Worm (Caenorhabditis elegans) whole organism, L2 larva: ENCODE data around the gene F40A3.1.
A peak's percentile ranks its signal among the peaks of the same experiment; 100 is the strongest.

Experiments used
- C34F6.9 ChIP-seq: fragments of 150-350 bp; optimal IDR thresholded peaks from 2 replicates; lab custom pipeline; 2014; ENCODE audit warnings: missing biosample characterization, missing genetic modification characterization
- F13H6.1 ChIP-seq: sonication (generic microtip); optimal IDR thresholded peaks from 2 replicates; lab custom pipeline; 2016; ENCODE audit warnings: missing genetic modification characterization, missing compliant biosample characterization
- R02D3.7 ChIP-seq: fragments of 150-350 bp; optimal IDR thresholded peaks from 2 replicates; lab custom pipeline; 2014; ENCODE audit warnings: missing biosample characterization, missing genetic modification characterization
- Y55F3AM.14 ChIP-seq: fragments of 200-800 bp; sonication (Bioruptor generic); optimal IDR thresholded peaks from 2 replicates; lab custom pipeline; 2018; ENCODE audit warnings: mild to moderate bottlenecking, missing genetic modification characterization, missing compliant biosample characterization
- ZK546.5 ChIP-seq: sonication (generic microtip); optimal IDR thresholded peaks from 2 replicates; lab custom pipeline; 2017; ENCODE audit warnings: missing biosample characterization, missing genetic modification characterization
- aly-2 ChIP-seq: fragments of 150-350 bp; optimal IDR thresholded peaks from 2 replicates; lab custom pipeline; 2014; ENCODE audit warnings: missing biosample characterization, missing genetic modification characterization
- blmp-1 ChIP-seq: sonication (generic microtip); optimal IDR thresholded peaks from 2 replicates; lab custom pipeline; 2017; ENCODE audit warnings: missing genetic modification characterization, mild to moderate bottlenecking, missing compliant biosample characterization, antibody characterized with exemption, moderate library complexity; ENCODE audit not compliant: insufficient read depth
- ceh-82 ChIP-seq: fragments of 150-350 bp; optimal IDR thresholded peaks from 2 replicates; lab custom pipeline; 2014; ENCODE audit warnings: missing biosample characterization, missing genetic modification characterization
- dmd-4 ChIP-seq: sonication (generic microtip); optimal IDR thresholded peaks from 2 replicates; lab custom pipeline; 2017; ENCODE audit warnings: missing biosample characterization, missing genetic modification characterization
- egl-27 ChIP-seq: sonication (generic microtip); optimal IDR thresholded peaks from 3 replicates; lab custom pipeline; 2017; ENCODE audit warnings: missing biosample characterization, missing genetic modification reagents, missing genetic modification characterization
- elt-1 ChIP-seq: fragments of 150-350 bp; optimal IDR thresholded peaks from 2 replicates; lab custom pipeline; 2014; ENCODE audit warnings: missing biosample characterization, missing genetic modification characterization
- elt-3 ChIP-seq: sonication (generic microtip); optimal IDR thresholded peaks from 2 replicates; lab custom pipeline; 2017; ENCODE audit warnings: missing biosample characterization, missing genetic modification characterization
- gmeb-1 ChIP-seq: fragments of 150-350 bp; optimal IDR thresholded peaks from 2 replicates; lab custom pipeline; 2014; ENCODE audit warnings: missing biosample characterization, missing genetic modification characterization
- lin-13 ChIP-seq: fragments of 150-350 bp; optimal IDR thresholded peaks from 2 replicates; lab custom pipeline; 2014; ENCODE audit warnings: missing biosample characterization, missing genetic modification reagents, missing genetic modification characterization
- lin-39 ChIP-seq: fragments of 150-350 bp; optimal IDR thresholded peaks from 2 replicates; lab custom pipeline; 2014; ENCODE audit warnings: missing biosample characterization, missing genetic modification reagents, missing genetic modification characterization
- lsy-2 ChIP-seq, 2 experiments: fragments of 150-350 bp in 1 of 2; sonication (generic microtip) in 1 of 2; optimal IDR thresholded peaks; 2 replicates each; lab custom pipeline; 2014 to 2017; ENCODE audit warnings: missing biosample characterization in 2 of 2, missing genetic modification characterization in 2 of 2
- mab-5 ChIP-seq: fragments of 150-350 bp; optimal IDR thresholded peaks from 2 replicates; lab custom pipeline; 2014; ENCODE audit warnings: missing biosample characterization, missing genetic modification characterization
- nhr-10 ChIP-seq: sonication (generic microtip); optimal IDR thresholded peaks from 2 replicates; lab custom pipeline; 2017; ENCODE audit warnings: missing biosample characterization, missing genetic modification characterization
- nhr-11 ChIP-seq: fragments of 150-350 bp; optimal IDR thresholded peaks from 2 replicates; lab custom pipeline; 2014; ENCODE audit warnings: missing biosample characterization, missing genetic modification characterization
- nhr-12 ChIP-seq: fragments of 150-350 bp; optimal IDR thresholded peaks from 2 replicates; lab custom pipeline; 2014; ENCODE audit warnings: missing biosample characterization, missing genetic modification characterization
- nhr-129 ChIP-seq: fragments of 150-350 bp; optimal IDR thresholded peaks from 2 replicates; lab custom pipeline; 2014; ENCODE audit warnings: missing biosample characterization, missing genetic modification characterization
- nhr-21 ChIP-seq: fragments of 150-350 bp; optimal IDR thresholded peaks from 2 replicates; lab custom pipeline; 2014; ENCODE audit warnings: missing biosample characterization, missing genetic modification characterization
- nhr-237 ChIP-seq: fragments of 150-350 bp; optimal IDR thresholded peaks from 2 replicates; lab custom pipeline; 2014; ENCODE audit warnings: missing biosample characterization, missing genetic modification characterization
- nhr-25 ChIP-seq: fragments of 150-350 bp; sonication (generic microtip); optimal IDR thresholded peaks from 3 replicates; lab custom pipeline; 2014; ENCODE audit warnings: missing biosample characterization, missing genetic modification characterization
- nhr-6 ChIP-seq: fragments of 150-350 bp; optimal IDR thresholded peaks from 2 replicates; lab custom pipeline; 2014; ENCODE audit warnings: missing biosample characterization, missing genetic modification characterization
- nhr-77 ChIP-seq: fragments of 150-350 bp; optimal IDR thresholded peaks from 2 replicates; lab custom pipeline; 2014; ENCODE audit warnings: missing biosample characterization, missing genetic modification characterization
- peb-1 ChIP-seq: fragments of 150-350 bp; optimal IDR thresholded peaks from 2 replicates; lab custom pipeline; 2014; ENCODE audit warnings: missing biosample characterization, missing genetic modification characterization
- sem-4 ChIP-seq: fragments of 150-350 bp; optimal IDR thresholded peaks from 2 replicates; lab custom pipeline; 2014; ENCODE audit warnings: missing biosample characterization, missing genetic modification reagents, missing genetic modification characterization
- skn-1 ChIP-seq: sonication (generic microtip); optimal IDR thresholded peaks from 2 replicates; lab custom pipeline; 2017; ENCODE audit warnings: missing biosample characterization, missing genetic modification characterization
- sma-9 ChIP-seq, 2 experiments: fragments of 150-350 bp in 1 of 2; sonication (generic microtip) in 1 of 2; optimal IDR thresholded peaks; 2 replicates each; lab custom pipeline; 2014 to 2016; ENCODE audit warnings: missing genetic modification characterization in 2 of 2, mild to moderate bottlenecking in 1 of 2, missing biosample characterization in 1 of 2, missing compliant biosample characterization in 1 of 2, missing genetic modification reagents in 1 of 2, moderate library complexity in 1 of 2
- snpc-4 ChIP-seq: fragments of 150-350 bp; optimal IDR thresholded peaks from 2 replicates; lab custom pipeline; 2014; ENCODE audit warnings: missing biosample characterization, missing genetic modification characterization
- unc-39 ChIP-seq: fragments of 150-350 bp; optimal IDR thresholded peaks from 2 replicates; lab custom pipeline; 2014; ENCODE audit warnings: missing biosample characterization, missing genetic modification characterization
- unc-62 ChIP-seq: fragments of 150-350 bp; optimal IDR thresholded peaks from 2 replicates; lab custom pipeline; 2014; ENCODE audit warnings: missing biosample characterization, missing genetic modification reagents, missing genetic modification characterization
- ztf-1 ChIP-seq: fragments of 200-800 bp; sonication (Bioruptor generic); conservative IDR thresholded peaks from 2 replicates; pipeline ENCODE4 v1.3.6; 2022; ENCODE audit warnings: missing genetic modification characterization, missing compliant biosample characterization
- ztf-4 ChIP-seq: fragments of 150-350 bp; optimal IDR thresholded peaks from 2 replicates; lab custom pipeline; 2014; ENCODE audit warnings: missing biosample characterization, missing genetic modification characterization

F40A3.1 gene

ce11 chrV:7893812-7894381, 2.6 kb downstream of the F40A3.1 start, which contains the start of gene F40A3.6:
Gene F40A3.6 (minus strand): TSS chrV:7893862.
- TF ChIP-seq nhr-6 = no peak
- no peak for TF ChIP-seq unc-39 (tag; lab: Kevin White, UChicago)
- peak; percentile 3 for TF ChIP-seq sem-4
- no peak for TF ChIP-seq unc-62
- TF ChIP-seq F13H6.1 (tag; lab: Kevin White, UChicago) = peak; percentile 34
- no peak for TF ChIP-seq nhr-25
- no peak for TF ChIP-seq skn-1 (tag; lab: Kevin White, UChicago)
- peak; percentile 92 for TF ChIP-seq nhr-129 (tag; lab: Kevin White, UChicago)
- no peak for TF ChIP-seq ztf-1 (GFP tag; lab: Robert Waterston, UW)
- no peak for TF ChIP-seq blmp-1 (tag; lab: Kevin White, UChicago)
- no peak for TF ChIP-seq gmeb-1 (tag; lab: Kevin White, UChicago)
- TF ChIP-seq elt-1 (tag; lab: Kevin White, UChicago) = no peak
- no peak for TF ChIP-seq lin-13 (GFP tag; lab: Kevin White, UChicago)
- TF ChIP-seq nhr-12 = no peak
- TF ChIP-seq nhr-10 (tag; lab: Kevin White, UChicago) = no peak
- no peak for TF ChIP-seq egl-27 (tag; lab: Kevin White, UChicago)
- peak in 1 of 2 experiments; percentile 44 for TF ChIP-seq lsy-2 (tag; optimal IDR thresholded peaks at IDR 0.05; lab: Kevin White, UChicago)
- peak; percentile 71 for TF ChIP-seq C34F6.9 (tag; lab: Kevin White, UChicago)
- no peak for TF ChIP-seq aly-2 (tag; lab: Kevin White, UChicago)
- no peak for TF ChIP-seq Y55F3AM.14 (GFP tag; lab: Kevin White, UChicago)
- no peak for TF ChIP-seq mab-5 (tag; lab: Kevin White, UChicago)
- TF ChIP-seq ceh-82 (tag; lab: Kevin White, UChicago) = no peak
- TF ChIP-seq sma-9 (GFP tag; optimal IDR thresholded peaks at IDR 0.05; lab: Kevin White, UChicago) = peak; percentile 49
- TF ChIP-seq sma-9 (tag; optimal IDR thresholded peaks at IDR 0.05; lab: Kevin White, UChicago) = no peak
- TF ChIP-seq, all 48 proteins: peak for 6

- no peak for TF ChIP-seq ZK546.5 (tag; lab: Kevin White, UChicago)
- no peak for TF ChIP-seq nhr-237 (tag; lab: Kevin White, UChicago)
- no peak for TF ChIP-seq nhr-129 (tag; lab: Kevin White, UChicago)
- TF ChIP-seq elt-3 (tag; lab: Kevin White, UChicago) = no peak
- no peak for TF ChIP-seq Y55F3AM.14 (GFP tag; lab: Kevin White, UChicago)
- no peak for TF ChIP-seq gmeb-1 (tag; lab: Kevin White, UChicago)
- no peak for TF ChIP-seq nhr-11 (tag; lab: Kevin White, UChicago)
- no peak for TF ChIP-seq nhr-12
- TF ChIP-seq peb-1 (tag; lab: Kevin White, UChicago) = no peak
- no peak for TF ChIP-seq ztf-4
- no peak for TF ChIP-seq nhr-6
- TF ChIP-seq ztf-1 (GFP tag; lab: Robert Waterston, UW) = no peak
- no peak for TF ChIP-seq R02D3.7 (tag; lab: Kevin White, UChicago)
- no peak for TF ChIP-seq sma-9 (GFP tag; optimal IDR thresholded peaks at IDR 0.05; lab: Kevin White, UChicago)
- no peak for TF ChIP-seq sma-9 (tag; optimal IDR thresholded peaks at IDR 0.05; lab: Kevin White, UChicago)
- TF ChIP-seq nhr-10 (tag; lab: Kevin White, UChicago) = no peak
- no peak for TF ChIP-seq skn-1 (tag; lab: Kevin White, UChicago)
Measured at ce11 chrV:7899761-7900160, 8.4 kb downstream of the F40A3.1 start, which contains the start of gene F40A3.7. Gene F40A3.7 (minus strand): TSS chrV:7899861.

- TF ChIP-seq dmd-4 (tag; lab: Kevin White, UChicago) (no peak), ztf-4 (no peak), nhr-10 (tag; lab: Kevin White, UChicago) (no peak)
Measured at ce11 chrV:7901222-7901621, 9.9 kb downstream of the F40A3.1 start.

ce11 chrV:7904389-7904788, 13.1 kb downstream of the F40A3.1 start:
- TF ChIP-seq ZK546.5 (tag; lab: Kevin White, UChicago) = no peak
- no peak for TF ChIP-seq snpc-4 (tag; lab: Kevin White, UChicago)
- TF ChIP-seq nhr-77 (tag; lab: Kevin White, UChicago) = no peak
- TF ChIP-seq, all 48 proteins: peak for 0

ce11 chrV:7908431-7908830, 17.1 kb downstream of the F40A3.1 start:
- TF ChIP-seq lin-39 (tag; lab: Kevin White, UChicago) = no peak
- no peak for TF ChIP-seq nhr-21 (tag; lab: Kevin White, UChicago)
- no peak for TF ChIP-seq elt-3 (tag; lab: Kevin White, UChicago)
